Fruit fly (Drosophila melanogaster): ENCODE measurements around the gene Clp.
A peak's percentile ranks its signal among the peaks of the same experiment; 100 is the strongest.

The Clp gene

DNA sequence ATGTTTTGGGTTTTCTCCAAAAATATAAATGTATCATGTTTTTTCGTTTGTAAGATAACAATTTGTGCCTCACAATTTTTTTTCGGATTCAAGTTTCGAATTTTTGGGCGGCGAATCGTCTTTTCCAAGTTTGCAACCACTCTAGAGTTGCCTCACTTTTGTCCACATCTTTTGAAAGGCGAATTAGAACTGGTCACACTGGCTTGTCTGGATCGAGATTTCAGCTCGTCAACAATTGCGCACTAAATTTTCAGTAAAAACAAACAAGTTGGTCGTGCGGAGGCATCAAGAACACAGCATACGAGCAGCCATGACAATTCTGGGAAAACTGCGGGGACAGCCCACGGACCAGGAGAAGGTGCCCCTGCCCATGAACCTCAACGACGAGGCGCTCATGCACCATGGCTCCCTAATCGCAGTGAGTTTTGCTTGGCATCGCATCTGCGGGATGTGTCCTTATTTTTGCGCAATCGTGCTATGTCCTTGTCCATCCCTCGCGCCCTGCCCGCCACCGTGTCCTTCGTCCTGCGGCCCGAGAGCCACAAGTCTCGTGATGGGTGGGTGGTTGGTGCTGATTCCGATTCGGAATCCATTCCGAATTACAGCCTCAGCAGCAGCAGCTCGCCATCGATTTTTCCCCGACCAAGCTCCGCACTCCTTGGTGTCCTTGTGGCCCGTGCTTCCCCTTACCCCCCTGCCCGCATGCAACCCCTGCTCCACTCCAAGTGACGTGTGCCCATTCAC is 1.6 kb downstream of the Clp start, which contains the start of gene CG3662 (continued):
- TF ChIP-seq CG33557 (GFP tag; optimal IDR thresholded peaks at IDR 0.05) (no peak), Elba2 (GFP tag; optimal IDR thresholded peaks at IDR 0.05) (no peak), CG12299 (tag; optimal IDR thresholded peaks at IDR 0.05) (peak; percentile 29), amos (GFP tag; IDR thresholded peaks at IDR 0.05; ENCODE audit: partially characterized antibody) (peak; percentile 46; the same call in 1 of the 2 replicates), CG12659 (GFP tag; optimal IDR thresholded peaks at IDR 0.05) (peak; percentile 57), CG3407 (GFP tag; optimal IDR thresholded peaks at IDR 0.05) (no peak), CG15479 (GFP tag; optimal IDR thresholded peaks at IDR 0.05) (peak; percentile 81), chm (GFP tag; IDR thresholded peaks at IDR 0.05) (0 out of 2 replicates have a peak, but pooled peaks have one; percentile 46), CG3281 (GFP tag; optimal IDR thresholded peaks at IDR 0.05) (no peak), HLHmδ (GFP tag; optimal IDR thresholded peaks at IDR 0.05) (peak; percentile 11), CG9727 (GFP tag; optimal IDR thresholded peaks at IDR 0.05) (no peak), pzg (GFP tag; optimal IDR thresholded peaks at IDR 0.05) (peak; percentile 95), sug (tag; optimal IDR thresholded peaks at IDR 0.05) (peak; percentile 36), ci (GFP tag; IDR thresholded peaks at IDR 0.05) (peak; percentile 72; the same call in 2 of the 3 replicates), Dref (GFP tag; IDR thresholded peaks at IDR 0.05) (peak; percentile 54), CG9797 (GFP tag; optimal IDR thresholded peaks at IDR 0.05) (peak; percentile 89), CG17186 (GFP tag; optimal IDR thresholded peaks at IDR 0.05) (peak; percentile 83), scrt (GFP tag; optimal IDR thresholded peaks at IDR 0.05) (peak; percentile 7), CG15514 (GFP tag; optimal IDR thresholded peaks at IDR 0.05) (peak; percentile 87), dpn (GFP tag; optimal IDR thresholded peaks at IDR 0.05) (peak in 1 of 2 experiments; percentile 6), HLH4C (GFP tag; IDR thresholded peaks at IDR 0.05; ENCODE audit: partially characterized antibody) (0 out of 3 replicates have a peak, but pooled peaks have one; percentile 20), onecut (GFP tag; IDR thresholded peaks at IDR 0.05) (peak; percentile 99), grn (GFP tag; optimal IDR thresholded peaks at IDR 0.05) (peak; percentile 18), vvl (GFP tag; IDR thresholded peaks at IDR 0.05) (0 out of 2 replicates have a peak, but pooled peaks have one; percentile 24), Pdp1 (GFP tag; optimal IDR thresholded peaks at IDR 0.05) (peak in 1 of 2 experiments; percentile 44), bcd (GFP tag; optimal IDR thresholded peaks at IDR 0.05) (peak; percentile 16), CG15601 (tag; optimal IDR thresholded peaks at IDR 0.05) (peak; percentile 47), MESR4 (GFP tag; optimal IDR thresholded peaks at IDR 0.05) (peak; percentile 97), bbx (GFP tag; IDR thresholded peaks at IDR 0.05; ENCODE audit: partially characterized antibody) (peak; percentile 33; the same call in 1 of the 2 replicates), Myb (GFP tag; optimal IDR thresholded peaks at IDR 0.05) (peak; percentile 93), PHDP (tag; optimal IDR thresholded peaks at IDR 0.05) (peak; percentile 3), CG14710 (tag; optimal IDR thresholded peaks at IDR 0.05) (peak; percentile 63), CG32767 (GFP tag; IDR thresholded peaks at IDR 0.05) (0 out of 2 replicates have a peak, but pooled peaks have one; percentile 32), CG1603 (tag; optimal IDR thresholded peaks at IDR 0.05) (peak; percentile 81), Sin3A (optimal IDR thresholded peaks at IDR 0.05) (peak; percentile 46), CTCF (GFP tag; optimal IDR thresholded peaks at IDR 0.05) (peak; percentile 40), nmo (GFP tag; optimal IDR thresholded peaks at IDR 0.05) (peak; percentile 17), Nf-YC (tag; optimal IDR thresholded peaks at IDR 0.05) (peak; percentile 20), Doc3 (GFP tag; IDR thresholded peaks at IDR 0.05; ENCODE audit: partially characterized antibody) (no peak), CoRest (tag; optimal IDR thresholded peaks at IDR 0.05) (peak; percentile 39), CG2889 (GFP tag; IDR thresholded peaks at IDR 0.05) (no peak), Hr78 (GFP tag; optimal IDR thresholded peaks at IDR 0.05) (no peak), Stat92E (GFP tag; optimal IDR thresholded peaks at IDR 0.05) (peak in 1 of 3 experiments; percentile 29), ken (GFP tag; IDR thresholded peaks at IDR 0.05) (no peak), MTF-1 (GFP tag; optimal IDR thresholded peaks at IDR 0.05; ENCODE audit: borderline replicate concordance) (peak; percentile 9), CG4617 (GFP tag; optimal IDR thresholded peaks at IDR 0.05; ENCODE audit: borderline replicate concordance) (peak; percentile 87), ato (GFP tag; IDR thresholded peaks at IDR 0.05; ENCODE audit: partially characterized antibody) (peak; percentile 40)
